Fruit fly (Drosophila melanogaster): ENCODE measurements around the gene CG32388.

CG32388 gene

dm6 chr3L:6942831-6943114 lies 41.6 kb downstream of the CG32388 start, which contains the start of gene tow:
Gene tow (plus strand): TSS chr3L:6942856.
- no peak for TF ChIP-seq CG17801 (GFP tag; optimal IDR thresholded peaks at IDR 0.05; ENCODE audit: partially characterized antibody)

- TF ChIP-seq CG17801 (GFP tag; optimal IDR thresholded peaks at IDR 0.05; ENCODE audit: partially characterized antibody) = no peak
These were observed 42.1 kb downstream of the CG32388 start for dm6 chr3L:6942103-6942830.

dm6 chr3L:6934799-6935318 lies 49.5 kb downstream of the CG32388 start:
- no peak for TF ChIP-seq CG17801 (GFP tag; optimal IDR thresholded peaks at IDR 0.05; ENCODE audit: partially characterized antibody)
